Fruit fly (Drosophila melanogaster): ENCODE results near the gene CG7824.

CG7824 gene

DNA sequence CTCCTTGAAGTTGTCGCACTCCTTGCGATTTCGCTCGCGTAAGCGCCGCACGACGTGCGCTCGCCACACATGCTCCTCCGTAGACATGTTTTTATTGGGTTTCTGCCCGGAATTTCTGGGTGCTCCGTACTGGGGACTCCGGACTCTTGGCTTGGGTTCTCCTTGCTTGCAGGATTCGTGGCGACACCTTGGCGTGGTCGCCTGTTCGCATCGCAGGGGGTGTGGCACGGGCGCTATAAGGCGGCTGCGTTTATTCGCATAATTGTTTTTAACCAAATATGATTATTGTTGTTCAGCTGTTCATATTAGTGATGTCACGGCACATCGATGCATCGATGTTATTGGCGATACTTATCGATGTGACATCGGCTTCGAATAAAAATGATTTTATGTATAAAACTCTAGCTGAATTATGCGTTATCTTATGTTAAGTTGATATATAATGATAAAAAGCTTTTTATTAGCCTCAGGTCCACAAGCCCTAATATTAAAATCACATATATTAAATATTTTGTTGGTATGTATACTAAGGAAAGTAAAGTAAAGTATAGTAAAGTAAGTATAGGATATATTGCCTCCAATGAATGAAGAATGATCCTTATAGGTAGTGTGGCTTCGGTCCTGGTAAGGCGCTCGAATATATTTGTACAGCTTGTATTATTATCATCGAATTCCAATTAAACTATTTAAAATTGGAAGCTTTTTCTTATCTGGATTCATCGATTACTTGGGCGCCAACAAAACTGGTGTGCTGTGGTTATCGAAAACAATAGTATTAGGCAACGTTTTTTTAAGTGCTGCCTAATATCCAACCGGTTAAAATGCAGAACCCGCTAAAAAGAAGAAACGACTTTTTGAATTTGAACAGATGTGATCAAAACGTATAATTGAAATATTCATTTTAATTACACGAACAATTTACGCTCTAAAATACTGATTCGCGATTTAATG lies 23.7 kb downstream of the CG7824 start, which contains the start of gene Atg16 (continued):
- TF ChIP-seq CG16813 (GFP tag; IDR thresholded peaks at IDR 0.05; ENCODE audit: partially characterized antibody) (peak; percentile 94), crol (GFP tag; IDR thresholded peaks at IDR 0.05) (no peak), TFAM (GFP tag; optimal IDR thresholded peaks at IDR 0.05) (no peak), CG17385 (GFP tag; optimal IDR thresholded peaks at IDR 0.05) (no peak), Xrp1 (GFP tag; IDR thresholded peaks at IDR 0.05) (no peak), CG9817 (tag; optimal IDR thresholded peaks at IDR 0.05) (no peak), Jarid2 (GFP tag; optimal IDR thresholded peaks at IDR 0.05) (no peak), Gug (GFP tag; IDR thresholded peaks at IDR 0.05) (no peak; the same call in 3 of the 4 replicates), crp (GFP tag; optimal IDR thresholded peaks at IDR 0.05) (peak in 1 of 2 experiments; percentile 78), Stat92E (GFP tag; optimal IDR thresholded peaks at IDR 0.05) (no peak), kah (GFP tag; optimal IDR thresholded peaks at IDR 0.05) (no peak), CG16863 (GFP tag; optimal IDR thresholded peaks at IDR 0.05) (no peak), luna (GFP tag; optimal IDR thresholded peaks at IDR 0.05) (no peak), CG12104 (GFP tag; optimal IDR thresholded peaks at IDR 0.05) (no peak), Drgx (GFP tag; IDR thresholded peaks at IDR 0.05) (no peak), rib (GFP tag; IDR thresholded peaks at IDR 0.05) (no peak), ranshi (GFP tag; IDR thresholded peaks at IDR 0.05) (0 out of 2 replicates have a peak, but pooled peaks have one; percentile 16), vfl (GFP tag; optimal IDR thresholded peaks at IDR 0.05) (no peak), CG2202 (tag; optimal IDR thresholded peaks at IDR 0.05) (no peak), Abd-B (GFP tag; optimal IDR thresholded peaks at IDR 0.05) (no peak), ro (GFP tag; IDR thresholded peaks at IDR 0.05) (no peak), corto (GFP tag; optimal IDR thresholded peaks at IDR 0.05) (peak; percentile 19), CG4730 (GFP tag; IDR thresholded peaks at IDR 0.05) (no peak), CG4424 (GFP tag; optimal IDR thresholded peaks at IDR 0.05) (no peak), CG8924 (tag; optimal IDR thresholded peaks at IDR 0.05) (peak; percentile 17), pan (optimal IDR thresholded peaks at IDR 0.05) (no peak), pan (GFP tag; optimal IDR thresholded peaks at IDR 0.05 in 1 of 2, IDR thresholded peaks at IDR 0.05 in 1 of 2) (no peak), Ets97D (GFP tag; optimal IDR thresholded peaks at IDR 0.05) (peak; percentile 22), Sin3A (optimal IDR thresholded peaks at IDR 0.05) (peak; percentile 6), CG33557 (GFP tag; optimal IDR thresholded peaks at IDR 0.05) (no peak), B-H1 (GFP tag; IDR thresholded peaks at IDR 0.05) (no peak), CG18476 (GFP tag; optimal IDR thresholded peaks at IDR 0.05) (no peak), ewg (GFP tag; optimal IDR thresholded peaks at IDR 0.05) (no peak), CG1233 (GFP tag; optimal IDR thresholded peaks at IDR 0.05) (no peak), Usf (GFP tag; optimal IDR thresholded peaks at IDR 0.05) (no peak), kni (GFP tag; optimal IDR thresholded peaks at IDR 0.05) (no peak), D19B (GFP tag; optimal IDR thresholded peaks at IDR 0.05) (no peak), Opbp (GFP tag; IDR thresholded peaks at IDR 0.05; ENCODE audit: partially characterized antibody) (peak; percentile 95), ara (GFP tag; IDR thresholded peaks at IDR 0.05) (no peak), CG10431 (GFP tag; optimal IDR thresholded peaks at IDR 0.05) (no peak), Ets65A (GFP tag) (peak; percentile 68), E2f2 (GFP tag; IDR thresholded peaks at IDR 0.05) (peak; percentile 91), Deaf1 (tag; optimal IDR thresholded peaks at IDR 0.05) (no peak), CG17568 (GFP tag; optimal IDR thresholded peaks at IDR 0.05) (no peak), HLHmδ (GFP tag; optimal IDR thresholded peaks at IDR 0.05) (no peak), sob (GFP tag; IDR thresholded peaks at IDR 0.05) (0 out of 2 replicates have a peak, but pooled peaks have one; percentile 9), lola (GFP tag; optimal IDR thresholded peaks at IDR 0.05) (peak in 1 of 3 experiments; percentile 13), CG2678 (tag; optimal IDR thresholded peaks at IDR 0.05) (no peak), onecut (GFP tag; IDR thresholded peaks at IDR 0.05) (no peak)
